Worm (Caenorhabditis elegans) whole organism, L4/young adult: ENCODE measurements around the gene lnkn-1.

Source experiments
- dao-5 ChIP-seq: sonication (generic microtip); optimal IDR thresholded peaks from 2 replicates; lab custom pipeline; 2016; ENCODE audit warnings: missing genotype, missing genetic modification characterization, moderate library complexity, missing compliant biosample characterization
- him-1 ChIP-seq: sonication (generic microtip); optimal IDR thresholded peaks from 2 replicates; lab custom pipeline; 2016; ENCODE audit warnings: missing genotype, missing genetic modification reagents, missing genetic modification characterization, missing compliant biosample characterization

- TF ChIP-seq him-1 (tag; lab: Kevin White, UChicago), result no peak
- TF ChIP-seq dao-5, result no peak
Measured at ce11 chrIII:8919784-8920183, 29.8 kb downstream of the lnkn-1 start, which contains the start of gene ZK637.15.
